Worm (Caenorhabditis elegans): Measurements from ENCODE around the gene fbxa-179.

fbxa-179 gene

ce11 chrX:14412774-14413173 lies at the start of gene fbxa-179:
fbxa-179 (minus strand) TSS chrX:14412874.
- no peak for TF ChIP-seq blmp-1 (tag; optimal IDR thresholded peaks at IDR 0.05)
- TF ChIP-seq mab-5 (tag; optimal IDR thresholded peaks at IDR 0.05): no peak
- no peak for TF ChIP-seq mls-2 (tag; optimal IDR thresholded peaks at IDR 0.05)
- TF ChIP-seq sem-2 (GFP tag; optimal IDR thresholded peaks at IDR 0.05): no peak
- TF ChIP-seq unc-120 (tag; optimal IDR thresholded peaks at IDR 0.05; ENCODE audit: poor library complexity, severe bottlenecking): no peak
- no peak for TF ChIP-seq nhr-237 (tag; optimal IDR thresholded peaks at IDR 0.05)
- no peak for TF ChIP-seq zip-8 (tag; optimal IDR thresholded peaks at IDR 0.05)
- no peak for TF ChIP-seq elt-1 (tag; optimal IDR thresholded peaks at IDR 0.05; ENCODE audit: borderline replicate concordance, insufficient read depth)
- no peak for TF ChIP-seq ceh-83 (GFP tag; optimal IDR thresholded peaks at IDR 0.05)

DNA sequence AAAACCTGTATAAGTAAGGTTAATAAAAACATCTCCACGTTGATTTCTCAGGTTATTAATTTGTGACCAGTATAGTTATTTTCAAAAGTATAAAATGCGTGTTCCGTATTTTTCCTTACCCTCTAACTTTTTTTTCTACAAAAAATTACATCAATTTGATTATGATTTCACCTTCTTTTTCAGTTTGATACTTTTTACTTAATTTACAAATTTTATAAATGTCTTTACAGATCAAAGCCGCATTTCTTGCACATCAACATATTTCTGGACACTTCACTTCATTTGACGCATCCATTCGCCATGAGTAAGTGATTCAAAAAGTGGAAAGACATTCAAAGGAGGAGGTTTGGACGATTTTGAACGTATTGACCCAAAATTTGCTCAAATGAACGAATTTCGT lies 47.7 kb upstream of the fbxa-179 start, which contains the start of gene Y66C5A.2:
Gene Y66C5A.2 (plus strand): TSS at position 301 of the 400 bp plus-strand sequence.
- TF ChIP-seq nhr-28 (tag; optimal IDR thresholded peaks at IDR 0.05): no peak
- TF ChIP-seq sptf-1 (tag; optimal IDR thresholded peaks at IDR 0.05): no peak
- no peak for TF ChIP-seq pha-4 (tag; optimal IDR thresholded peaks at IDR 0.05)
- no peak for TF ChIP-seq ceh-83 (GFP tag; optimal IDR thresholded peaks at IDR 0.05)
- no peak for TF ChIP-seq nhr-76 (tag; optimal IDR thresholded peaks at IDR 0.05)
- no peak for TF ChIP-seq elt-1 (tag; optimal IDR thresholded peaks at IDR 0.05; ENCODE audit: borderline replicate concordance, insufficient read depth)
- TF ChIP-seq bed-3 (GFP tag; optimal IDR thresholded peaks at IDR 0.05): no peak
- TF ChIP-seq zip-8 (tag; optimal IDR thresholded peaks at IDR 0.05): no peak
- TF ChIP-seq nhr-237 (tag; optimal IDR thresholded peaks at IDR 0.05): no peak
- TF ChIP-seq lin-13 (tag; optimal IDR thresholded peaks at IDR 0.05): no peak
- TF ChIP-seq ztf-11 (tag; optimal IDR thresholded peaks at IDR 0.05): no peak
- TF ChIP-seq ham-2 (GFP tag; optimal IDR thresholded peaks at IDR 0.05): no peak
- TF ChIP-seq snpc-4 (tag; optimal IDR thresholded peaks at IDR 0.05): no peak
- TF ChIP-seq mab-5 (tag; optimal IDR thresholded peaks at IDR 0.05): no peak
- no peak for TF ChIP-seq lin-32 (GFP tag; optimal IDR thresholded peaks at IDR 0.05)
- no peak for TF ChIP-seq unc-39 (tag; optimal IDR thresholded peaks at IDR 0.05)
- TF ChIP-seq unc-62 (GFP tag; optimal IDR thresholded peaks at IDR 0.05): no peak
- TF ChIP-seq blmp-1 (tag; optimal IDR thresholded peaks at IDR 0.05): no peak
- TF ChIP-seq mls-2 (tag; optimal IDR thresholded peaks at IDR 0.05): no peak
- TF ChIP-seq unc-120 (tag; optimal IDR thresholded peaks at IDR 0.05; ENCODE audit: poor library complexity, severe bottlenecking): no peak

- no peak for TF ChIP-seq ztf-11 (tag; optimal IDR thresholded peaks at IDR 0.05)
- TF ChIP-seq bed-3 (GFP tag; optimal IDR thresholded peaks at IDR 0.05): no peak
- TF ChIP-seq ceh-43 (GFP tag; optimal IDR thresholded peaks at IDR 0.05): no peak
- no peak for TF ChIP-seq cnd-1 (tag; optimal IDR thresholded peaks at IDR 0.05)
- TF ChIP-seq elt-3 (tag; optimal IDR thresholded peaks at IDR 0.05): no peak
- TF ChIP-seq lin-32 (GFP tag; optimal IDR thresholded peaks at IDR 0.05): no peak
- TF ChIP-seq nhr-28 (tag; optimal IDR thresholded peaks at IDR 0.05): no peak
- no peak for TF ChIP-seq lsy-2 (tag; optimal IDR thresholded peaks at IDR 0.05)
- TF ChIP-seq mls-2 (tag; optimal IDR thresholded peaks at IDR 0.05): no peak
- TF ChIP-seq lin-13 (tag; optimal IDR thresholded peaks at IDR 0.05): no peak
- no peak for TF ChIP-seq unc-39 (tag; optimal IDR thresholded peaks at IDR 0.05)
- TF ChIP-seq blmp-1 (tag; optimal IDR thresholded peaks at IDR 0.05): no peak
- no peak for TF ChIP-seq mab-5 (tag; optimal IDR thresholded peaks at IDR 0.05)
- no peak for TF ChIP-seq nhr-12 (tag; optimal IDR thresholded peaks at IDR 0.05)
- TF ChIP-seq hlh-1 (tag; optimal IDR thresholded peaks at IDR 0.05): no peak
- TF ChIP-seq sem-2 (GFP tag; optimal IDR thresholded peaks at IDR 0.05): no peak
- no peak for TF ChIP-seq ces-1 (GFP tag; optimal IDR thresholded peaks at IDR 0.05)
Measured at ce11 chrX:14455419-14455818, 42.7 kb upstream of the fbxa-179 start, which contains the start of gene Y66C5A.1. Y66C5A.1 (minus strand) TSS chrX:14455519.

- TF ChIP-seq ceh-39 (tag; optimal IDR thresholded peaks at IDR 0.05): no peak
- peak; percentile 52 for TF ChIP-seq hlh-1 (tag; optimal IDR thresholded peaks at IDR 0.05)
Measured at ce11 chrX:14453735-14454134, 41.1 kb upstream of the fbxa-179 start, which contains the start of gene F23D12.7. F23D12.7 (minus strand) TSS chrX:14453835.

ce11 chrX:14447910-14448309 lies 35.2 kb upstream of the fbxa-179 start, which contains the start of gene jmjd-3.2:
jmjd-3.2 (plus strand) TSS chrX:14448210.
- TF ChIP-seq ceh-43 (GFP tag; optimal IDR thresholded peaks at IDR 0.05): no peak
- no peak for TF ChIP-seq hlh-1 (tag; optimal IDR thresholded peaks at IDR 0.05)
- no peak for TF ChIP-seq elt-3 (tag; optimal IDR thresholded peaks at IDR 0.05)
- no peak for TF ChIP-seq zip-8 (tag; optimal IDR thresholded peaks at IDR 0.05)
- no peak for TF ChIP-seq unc-120 (tag; optimal IDR thresholded peaks at IDR 0.05; ENCODE audit: poor library complexity, severe bottlenecking)
- TF ChIP-seq mls-2 (tag; optimal IDR thresholded peaks at IDR 0.05): no peak
- TF ChIP-seq sptf-1 (tag; optimal IDR thresholded peaks at IDR 0.05): no peak
- no peak for TF ChIP-seq nhr-76 (tag; optimal IDR thresholded peaks at IDR 0.05)
- TF ChIP-seq lin-32 (GFP tag; optimal IDR thresholded peaks at IDR 0.05): no peak
- TF ChIP-seq blmp-1 (tag; optimal IDR thresholded peaks at IDR 0.05): no peak
- TF ChIP-seq tbx-8 (GFP tag; optimal IDR thresholded peaks at IDR 0.05): no peak
- no peak for TF ChIP-seq nhr-237 (tag; optimal IDR thresholded peaks at IDR 0.05)
- no peak for TF ChIP-seq ceh-39 (tag; optimal IDR thresholded peaks at IDR 0.05)
- no peak for TF ChIP-seq drap-1 (GFP tag; optimal IDR thresholded peaks at IDR 0.05)
